Fruit fly (Drosophila melanogaster) whole organism, prepupa: ENCODE data around the gene Gss2.

Source experiments
- CG16779 ChIP-seq: fragments of 200-800 bp; sonication (Bioruptor generic); optimal IDR thresholded peaks from 3 replicates; lab custom pipeline; 2017; ENCODE audit warnings: missing biosample characterization, mild to moderate bottlenecking, missing genetic modification characterization
- CG3032 ChIP-seq: fragments of 200-800 bp; optimal IDR thresholded peaks from 2 replicates; lab custom pipeline; 2019; ENCODE audit warnings: missing biosample characterization, mild to moderate bottlenecking, missing genetic modification characterization, moderate library complexity
- CG6276 ChIP-seq: fragments of 200-800 bp; sonication (Bioruptor generic); optimal IDR thresholded peaks from 2 replicates; lab custom pipeline; 2017; ENCODE audit warnings: missing biosample characterization, mild to moderate bottlenecking, missing genetic modification characterization
- CG6792 ChIP-seq: fragments of 200-800 bp; sonication (Bioruptor generic); optimal IDR thresholded peaks from 3 replicates; lab custom pipeline; 2016; ENCODE audit warnings: missing biosample characterization, missing genetic modification characterization
- Ets96B ChIP-seq: fragments of 200-800 bp; optimal IDR thresholded peaks from 2 replicates; lab custom pipeline; 2019; ENCODE audit warnings: missing biosample characterization, mild to moderate bottlenecking, missing genetic modification characterization, moderate library complexity
- Hr39 ChIP-seq: fragments of 200-800 bp; sonication (Bioruptor generic); optimal IDR thresholded peaks from 2 replicates; lab custom pipeline; 2016; ENCODE audit warnings: missing biosample characterization, missing genetic modification characterization
- Lpt ChIP-seq: fragments of 200-800 bp; sonication (Bioruptor generic); optimal IDR thresholded peaks from 3 replicates; lab custom pipeline; 2016; ENCODE audit warnings: missing biosample characterization, missing genetic modification characterization
- Met ChIP-seq: fragments of 200-800 bp; sonication (Bioruptor generic); optimal IDR thresholded peaks from 3 replicates; lab custom pipeline; 2016; ENCODE audit warnings: missing biosample characterization, missing genetic modification characterization
- acj6 ChIP-seq: fragments of 200-800 bp; sonication (Bioruptor generic); optimal IDR thresholded peaks from 3 replicates; lab custom pipeline; 2016; ENCODE audit warnings: missing biosample characterization, missing genetic modification characterization
- vri ChIP-seq: fragments of 200-800 bp; sonication (Bioruptor generic); optimal IDR thresholded peaks from 3 replicates; lab custom pipeline; 2016; ENCODE audit warnings: missing biosample characterization, mild to moderate bottlenecking, missing genetic modification characterization

- TF ChIP-seq CG6792 = no peak
- no peak for TF ChIP-seq acj6 (GFP tag; lab: Kevin White, UChicago)
- no peak for TF ChIP-seq CG16779 (tag; lab: Kevin White, UChicago)
- TF ChIP-seq Lpt (GFP tag; lab: Kevin White, UChicago) = no peak
- no peak for TF ChIP-seq vri (GFP tag; lab: Kevin White, UChicago)
- peak; percentile 32 for TF ChIP-seq CG3032
- TF ChIP-seq Ets96B (tag; lab: Kevin White, UChicago) = no peak
- TF ChIP-seq Met = peak; percentile 39
- peak; percentile 18 for TF ChIP-seq Hr39 (GFP tag; lab: Kevin White, UChicago)
- no peak for TF ChIP-seq CG6276 (GFP tag; lab: Kevin White, UChicago)
Observed at dm6 chrX:17860711-17861110, 38.8 kb upstream of the Gss2 start, which contains the start of the genes Arp8 and CG6769.
